Fruit fly (Drosophila melanogaster) whole organism, embryonic: ENCODE data around the gene CG10486.

ENCODE experiments used
- CG10543 ChIP-seq: fragments of 200-800 bp; sonication (Bioruptor generic); optimal IDR thresholded peaks from 3 replicates; lab custom pipeline; 2017; ENCODE audit warnings: missing biosample characterization, mild to moderate bottlenecking, missing genetic modification characterization, moderate library complexity
- CG15011 ChIP-seq: fragments of 200-800 bp; sonication (Bioruptor generic); optimal IDR thresholded peaks from 3 replicates; lab custom pipeline; 2018; ENCODE audit warnings: missing biosample characterization, mild to moderate bottlenecking, missing genetic modification characterization
- CG8478 ChIP-seq: fragments of >200 bp; optimal IDR thresholded peaks from 2 replicates; lab custom pipeline; 2018
- D ChIP-seq, 2 experiments: fragments of 200-800 bp in 1 of 2; fragments of >200 bp in 1 of 2; sonication (Bioruptor generic) in 1 of 2; optimal IDR thresholded peaks; 2 replicates in 1 of 2; 3 replicates in 1 of 2; lab custom pipeline; 2017; ENCODE audit warnings: mild to moderate bottlenecking in 1 of 2, missing biosample characterization in 1 of 2, missing genetic modification characterization in 1 of 2, missing genetic modification reagents in 1 of 2
- D19A ChIP-seq: fragments of 200-800 bp; optimal IDR thresholded peaks from 3 replicates; lab custom pipeline; 2019; ENCODE audit warnings: missing biosample characterization, mild to moderate bottlenecking, missing genetic modification characterization, moderate library complexity
- Ets65A ChIP-seq: fragments of 200-800 bp; sonication (Bioruptor generic); peaks from one replicate; lab custom pipeline; 2016; ENCODE audit warnings: missing biosample characterization, missing genetic modification characterization
- Hand ChIP-seq: fragments of 200-800 bp; sonication (Bioruptor generic); optimal IDR thresholded peaks from 2 replicates; lab custom pipeline; 2017; ENCODE audit warnings: mild to moderate bottlenecking, missing biosample characterization, missing genetic modification reagents, missing genetic modification characterization
- HmgZ ChIP-seq: fragments of 200-800 bp; sonication (Bioruptor generic); optimal IDR thresholded peaks from 2 replicates; lab custom pipeline; 2018; ENCODE audit warnings: missing biosample characterization, mild to moderate bottlenecking, missing genetic modification characterization
- Kr ChIP-seq: fragments of 200-800 bp; sonication (Bioruptor generic); optimal IDR thresholded peaks from 2 replicates; lab custom pipeline; 2017; ENCODE audit warnings: missing biosample characterization, mild to moderate bottlenecking, missing genetic modification characterization
- Xrp1 ChIP-seq: fragments of 200-800 bp; sonication (Bioruptor generic); IDR thresholded peaks from 2 replicates; pipeline ENCODE4 v1.3.6; 2022; ENCODE audit warnings: missing biosample characterization, missing genetic modification characterization
- ac ChIP-seq: fragments of 200-800 bp; sonication (Bioruptor generic); optimal IDR thresholded peaks from 3 replicates; lab custom pipeline; 2017; ENCODE audit warnings: missing biosample characterization, mild to moderate bottlenecking, missing genetic modification characterization
- aop ChIP-seq: fragments of 200-800 bp; sonication (Bioruptor generic); IDR thresholded peaks from 2 replicates; pipeline ENCODE4 v1.3.6; 2022; ENCODE audit warnings: missing biosample characterization, missing genetic modification characterization
- h ChIP-seq: fragments of >200 bp; optimal IDR thresholded peaks from 2 replicates; lab custom pipeline; 2017
- hth ChIP-seq: fragments of >200 bp; optimal IDR thresholded peaks from 2 replicates; lab custom pipeline; 2017; ENCODE audit warnings: inconsistent platforms
- prd ChIP-seq, 3 experiments: fragments of >200 bp in 2 of 3; fragments of 200-800 bp in 1 of 3; sonication (Bioruptor generic) in 1 of 3; optimal IDR thresholded peaks in 2 of 3; IDR thresholded peaks in 1 of 3; 2 replicates in 2 of 3; 3 replicates in 1 of 3; pipeline versions ENCODE4 v1.3.6 to Lab custom; 2017 to 2022; ENCODE audit warnings: missing biosample characterization in 1 of 3, missing genetic modification characterization in 1 of 3
- sens ChIP-seq: fragments of 200-800 bp; sonication (Bioruptor generic); peaks from one replicate; lab custom pipeline; 2016; ENCODE audit warnings: missing biosample characterization, missing genetic modification characterization
- zen ChIP-seq: fragments of 200-800 bp; sonication (Bioruptor generic); optimal IDR thresholded peaks from 3 replicates; lab custom pipeline; 2018; ENCODE audit warnings: missing biosample characterization, mild to moderate bottlenecking, missing genetic modification characterization, moderate library complexity

Gene CG10486

dm6 chr3L:5856081-5856826 lies 50.2 kb downstream of the CG10486 start:
- TF ChIP-seq sens (GFP tag; lab: Kevin White, UChicago) (peak; percentile 57), aop (no peak), hth (lab: Kevin White, UChicago) (peak; percentile 78), CG15011 (no peak), CG8478 (lab: Kevin White, UChicago) (no peak), zen (peak; percentile 96), ac (GFP tag; lab: Kevin White, UChicago) (peak; percentile 33), Kr (GFP tag; lab: Kevin White, UChicago) (peak; percentile 60), h (no peak), HmgZ (tag; lab: Kevin White, UChicago) (no peak), CG10543 (no peak), D (optimal IDR thresholded peaks at IDR 0.05; lab: Kevin White, UChicago) (peak; percentile 94), D (GFP tag; optimal IDR thresholded peaks at IDR 0.05; lab: Kevin White, UChicago) (no peak), Hand (GFP tag; lab: Kevin White, UChicago) (no peak)

DNA sequence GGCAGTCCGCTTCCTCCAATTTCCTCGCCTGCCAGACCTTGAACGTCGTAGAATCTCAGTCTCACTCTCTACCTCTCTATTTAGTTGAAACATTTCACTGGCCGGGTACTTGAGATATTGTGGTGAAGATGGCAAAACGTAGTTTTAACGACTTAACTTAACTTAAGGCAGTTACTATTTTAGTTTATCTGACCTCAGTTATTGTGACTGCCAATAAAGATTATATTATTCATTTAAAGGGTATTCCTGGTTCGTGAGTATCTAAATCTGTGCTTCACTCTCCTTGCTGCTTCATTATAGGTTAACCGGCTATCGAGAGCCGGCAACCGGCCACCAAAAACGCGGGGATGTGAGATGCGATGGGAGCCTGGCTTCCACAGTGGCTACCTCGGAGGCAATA lies 51.4 kb downstream of the CG10486 start:
- peak; percentile 64 for TF ChIP-seq Ets65A (GFP tag; lab: Kevin White, UChicago)
- TF ChIP-seq D19A (tag; lab: Kevin White, UChicago), result peak; percentile 17
- TF ChIP-seq Xrp1 (GFP tag; lab: Robert Waterston, UW), result 0 out of 2 replicates have a peak, but pooled peaks have one; percentile 9
- TF ChIP-seq sens (GFP tag; lab: Kevin White, UChicago), result peak; percentile 21
- no peak for TF ChIP-seq prd (optimal IDR thresholded peaks at IDR 0.05; lab: Kevin White, UChicago)
- no peak for TF ChIP-seq prd (GFP tag; IDR thresholded peaks at IDR 0.05; lab: Robert Waterston, UW)
